Worm (Caenorhabditis elegans) whole organism, L1 larva: ENCODE data around the gene C16D9.1.
A peak's percentile ranks its signal among the peaks of the same experiment; 100 is the strongest.

Experiments used
- C16A3.4 ChIP-seq: fragments of 150-350 bp; optimal IDR thresholded peaks from 2 replicates; lab custom pipeline; 2014; ENCODE audit warnings: missing biosample characterization, missing genetic modification characterization
- C34B4.2 ChIP-seq: sonication (generic microtip); optimal IDR thresholded peaks from 2 replicates; lab custom pipeline; 2017; ENCODE audit warnings: mild to moderate bottlenecking, missing genetic modification characterization, missing compliant biosample characterization
- Y116A8C.19 ChIP-seq: sonication (generic microtip); optimal IDR thresholded peaks from 2 replicates; lab custom pipeline; 2016; ENCODE audit warnings: missing compliant biosample characterization, missing genetic modification characterization, borderline replicate concordance
- aha-1 ChIP-seq: fragments of 150-350 bp; optimal IDR thresholded peaks from 2 replicates; lab custom pipeline; 2014; ENCODE audit warnings: missing biosample characterization, missing genetic modification characterization
- aly-2 ChIP-seq: fragments of 150-350 bp; optimal IDR thresholded peaks from 2 replicates; lab custom pipeline; 2014; ENCODE audit warnings: missing biosample characterization, missing genetic modification characterization
- ceh-8 ChIP-seq: fragments of 200-800 bp; sonication (Bioruptor generic); optimal IDR thresholded peaks from 2 replicates; lab custom pipeline; 2018; ENCODE audit warnings: mild to moderate bottlenecking, missing genetic modification characterization, moderate library complexity, missing compliant biosample characterization
- ceh-90 ChIP-seq: sonication (generic microtip); optimal IDR thresholded peaks from 2 replicates; lab custom pipeline; 2016; ENCODE audit warnings: missing genetic modification characterization, missing compliant biosample characterization
- efl-1 ChIP-seq, 4 experiments: fragments of 150-350 bp; optimal IDR thresholded peaks in 3 of 4; peaks in 1 of 4; 1 replicate in 1 of 4; 2 replicates in 3 of 4; lab custom pipeline; 2014; ENCODE audit warnings: missing biosample characterization in 2 of 4, missing genetic modification characterization in 2 of 4, missing genetic modification reagents in 2 of 4
- efl-3 ChIP-seq: fragments of 200-800 bp; sonication (Bioruptor generic); optimal IDR thresholded peaks from 2 replicates; lab custom pipeline; 2018; ENCODE audit warnings: mild to moderate bottlenecking, missing genetic modification characterization, missing compliant biosample characterization
- elt-2 ChIP-seq: sonication (generic microtip); optimal IDR thresholded peaks from 2 replicates; lab custom pipeline; 2016; ENCODE audit warnings: missing genetic modification characterization, mild to moderate bottlenecking, inconsistent platforms, missing compliant biosample characterization, missing genetic modification reagents
- elt-3 ChIP-seq, 6 experiments: fragments of 150-350 bp in 1 of 6; sonication (generic microtip); optimal IDR thresholded peaks; 2 replicates each; lab custom pipeline; 2017 to 2018; ENCODE audit warnings: missing biosample characterization in 6 of 6, missing genetic modification characterization in 6 of 6, inconsistent platforms in 1 of 6
- fkh-10 ChIP-seq: sonication (generic microtip); optimal IDR thresholded peaks from 2 replicates; lab custom pipeline; 2017; ENCODE audit warnings: missing biosample characterization, missing genetic modification reagents, missing genetic modification characterization
- hlh-17 ChIP-seq: fragments of 200-800 bp; sonication (Bioruptor generic); optimal IDR thresholded peaks from 2 replicates; lab custom pipeline; 2018; ENCODE audit warnings: missing genetic modification characterization, mild to moderate bottlenecking, missing compliant biosample characterization, moderate library complexity, borderline replicate concordance
- hpl-2 ChIP-seq: fragments of 150-350 bp; optimal IDR thresholded peaks from 2 replicates; lab custom pipeline; 2014; ENCODE audit warnings: missing biosample characterization, missing genetic modification reagents, missing genetic modification characterization
- irx-1 ChIP-seq: sonication (generic microtip); optimal IDR thresholded peaks from 2 replicates; lab custom pipeline; 2016; ENCODE audit warnings: missing genetic modification characterization, missing compliant biosample characterization
- jun-1 ChIP-seq: fragments of 150-350 bp; optimal IDR thresholded peaks from 2 replicates; lab custom pipeline; 2014; ENCODE audit warnings: missing biosample characterization, missing genetic modification reagents, missing genetic modification characterization
- lin-35 ChIP-seq, 2 experiments: fragments of 150-350 bp; optimal IDR thresholded peaks; 2 replicates each; lab custom pipeline; 2014; ENCODE audit warnings: missing biosample characterization in 2 of 2, missing genetic modification characterization in 2 of 2, missing genetic modification reagents in 2 of 2
- lin-39 ChIP-seq: fragments of 150-350 bp; optimal IDR thresholded peaks from 2 replicates; lab custom pipeline; 2014; ENCODE audit warnings: missing biosample characterization, missing genetic modification reagents, missing genetic modification characterization
- mef-2 ChIP-seq: fragments of 150-350 bp; optimal IDR thresholded peaks from 2 replicates; lab custom pipeline; 2014; ENCODE audit warnings: missing biosample characterization, missing genetic modification characterization
- nhr-11 ChIP-seq: fragments of 150-350 bp; optimal IDR thresholded peaks from 2 replicates; lab custom pipeline; 2014; ENCODE audit warnings: missing biosample characterization, missing genetic modification characterization
- nhr-19 ChIP-seq: fragments of 200-800 bp; sonication (Bioruptor generic); conservative IDR thresholded peaks from 2 replicates; pipeline ENCODE4 v1.3.6; 2022; ENCODE audit warnings: missing genetic modification characterization, missing compliant biosample characterization
- nhr-237 ChIP-seq: fragments of 150-350 bp; optimal IDR thresholded peaks from 2 replicates; lab custom pipeline; 2014; ENCODE audit warnings: missing biosample characterization, missing genetic modification characterization
- nhr-77 ChIP-seq: fragments of 150-350 bp; optimal IDR thresholded peaks from 2 replicates; lab custom pipeline; 2014; ENCODE audit warnings: missing biosample characterization, missing genetic modification characterization
- nhr-84 ChIP-seq: sonication (generic microtip); optimal IDR thresholded peaks from 2 replicates; lab custom pipeline; 2017; ENCODE audit warnings: missing biosample characterization, missing genetic modification characterization
- pag-3 ChIP-seq: sonication (generic microtip); optimal IDR thresholded peaks from 2 replicates; lab custom pipeline; 2017; ENCODE audit warnings: missing genetic modification characterization, mild to moderate bottlenecking, missing compliant biosample characterization, antibody characterized with exemption, borderline replicate concordance; ENCODE audit not compliant: insufficient read depth
- skn-1 ChIP-seq: fragments of 150-350 bp; optimal IDR thresholded peaks from 2 replicates; lab custom pipeline; 2014; ENCODE audit warnings: missing biosample characterization, missing genetic modification characterization
- sptf-1 ChIP-seq: fragments of 150-350 bp; optimal IDR thresholded peaks from 2 replicates; lab custom pipeline; 2014; ENCODE audit warnings: missing biosample characterization, missing genetic modification characterization
- sup-37 ChIP-seq: fragments of 200-800 bp; sonication (Bioruptor generic); optimal IDR thresholded peaks from 2 replicates; lab custom pipeline; 2018; ENCODE audit warnings: mild to moderate bottlenecking, missing genetic modification characterization, missing compliant biosample characterization
- tbx-2 ChIP-seq: sonication (generic microtip); optimal IDR thresholded peaks from 2 replicates; lab custom pipeline; 2016; ENCODE audit warnings: missing genetic modification characterization, missing compliant biosample characterization
- unc-130 ChIP-seq: fragments of 150-350 bp; optimal IDR thresholded peaks from 2 replicates; lab custom pipeline; 2017; ENCODE audit warnings: missing biosample characterization, missing genetic modification characterization, inconsistent platforms
- unc-98 ChIP-seq: fragments of 200-800 bp; sonication (Bioruptor generic); IDR thresholded peaks from 2 replicates; pipeline ENCODE4 v1.3.6; 2022; ENCODE audit warnings: missing genetic modification characterization, missing compliant biosample characterization
- xbp-1 ChIP-seq: sonication (generic microtip); optimal IDR thresholded peaks from 2 replicates; lab custom pipeline; 2016; ENCODE audit warnings: missing genetic modification characterization, missing compliant biosample characterization
- zag-1 ChIP-seq: fragments of 150-350 bp; optimal IDR thresholded peaks from 2 replicates; lab custom pipeline; 2014; ENCODE audit warnings: missing biosample characterization, missing genetic modification characterization

The C16D9.1 gene

ce11 chrV:8271995-8272394 lies 12.9 kb downstream of the C16D9.1 start, which contains the start of gene asp-5:
Gene asp-5 (plus strand): TSS chrV:8272385.
- TF ChIP-seq lin-35 (GFP tag; optimal IDR thresholded peaks at IDR 0.05; lab: Kevin White, UChicago) (peak in 1 of 2 experiments; percentile 11), elt-2 (tag; lab: Kevin White, UChicago) (peak; percentile 76), fkh-10 (no peak), jun-1 (tag; lab: Kevin White, UChicago) (no peak), C34B4.2 (tag; lab: Kevin White, UChicago) (no peak), nhr-11 (tag; lab: Kevin White, UChicago) (no peak), elt-3 (tag; optimal IDR thresholded peaks at IDR 0.05; lab: Kevin White, UChicago) (no peak), aha-1 (tag; lab: Kevin White, UChicago) (no peak), efl-3 (GFP tag; lab: Kevin White, UChicago) (no peak), lin-39 (tag; lab: Kevin White, UChicago) (no peak)

- TF ChIP-seq hlh-17 (GFP tag; lab: Kevin White, UChicago) (no peak), nhr-237 (tag; lab: Kevin White, UChicago) (no peak), elt-3 (tag; optimal IDR thresholded peaks at IDR 0.05; lab: Kevin White, UChicago) (no peak), aly-2 (tag; lab: Kevin White, UChicago) (no peak), nhr-84 (no peak), tbx-2 (tag; lab: Kevin White, UChicago) (no peak)
- TF ChIP-seq, all 84 proteins: peak for 0
Observed at ce11 chrV:8278830-8279229, 19.7 kb downstream of the C16D9.1 start, which contains the start of gene str-136. Gene str-136 (minus strand): TSS chrV:8278930.

- no peak for TF ChIP-seq Y116A8C.19
- TF ChIP-seq C16A3.4 (tag; lab: Kevin White, UChicago) = no peak
- TF ChIP-seq efl-1 (optimal IDR thresholded peaks at IDR 0.05; lab: Kevin White, UChicago) = no peak
- peak in 1 of 2 experiments; percentile 89 for TF ChIP-seq efl-1 (GFP tag; optimal IDR thresholded peaks at IDR 0.05 in 1 of 2; lab: Kevin White, UChicago)
- no peak for TF ChIP-seq fkh-10
- no peak for TF ChIP-seq nhr-11 (tag; lab: Kevin White, UChicago)
- no peak for TF ChIP-seq pag-3 (tag; lab: Kevin White, UChicago)
- TF ChIP-seq nhr-77 (tag; lab: Kevin White, UChicago) = no peak
- no peak for TF ChIP-seq skn-1 (tag; lab: Kevin White, UChicago)
Observed at ce11 chrV:8280770-8281169, 21.7 kb downstream of the C16D9.1 start, which contains the start of gene str-135. Gene str-135 (minus strand): TSS chrV:8280870.

- TF ChIP-seq mef-2 (tag; lab: Kevin White, UChicago) = no peak
- no peak for TF ChIP-seq unc-98 (GFP tag; lab: Robert Waterston, UW)
- TF ChIP-seq efl-1 (optimal IDR thresholded peaks at IDR 0.05; lab: Kevin White, UChicago) = no peak
- TF ChIP-seq efl-1 (GFP tag; optimal IDR thresholded peaks at IDR 0.05 in 1 of 2; lab: Kevin White, UChicago) = peak in 1 of 2 experiments; percentile 89
- no peak for TF ChIP-seq sptf-1
- TF ChIP-seq sup-37 (GFP tag; lab: Kevin White, UChicago) = no peak
- TF ChIP-seq pag-3 (tag; lab: Kevin White, UChicago) = no peak
- TF ChIP-seq nhr-19 (GFP tag; lab: Robert Waterston, UW) = no peak
- no peak for TF ChIP-seq elt-2 (tag; lab: Kevin White, UChicago)
- no peak for TF ChIP-seq ceh-90 (tag; lab: Kevin White, UChicago)
Observed at ce11 chrV:8281646-8282045, 22.5 kb downstream of the C16D9.1 start.

ce11 chrV:8282933-8283332 lies 23.8 kb downstream of the C16D9.1 start:
- TF ChIP-seq unc-130 (tag; lab: Kevin White, UChicago) (no peak), xbp-1 (tag; lab: Kevin White, UChicago) (no peak), efl-1 (optimal IDR thresholded peaks at IDR 0.05; lab: Kevin White, UChicago) (no peak), efl-1 (GFP tag; optimal IDR thresholded peaks at IDR 0.05 in 1 of 2; lab: Kevin White, UChicago) (peak in 1 of 2 experiments; percentile 24)

ce11 chrV:8284800-8285199 lies 25.7 kb downstream of the C16D9.1 start, which contains the start of gene slc-17.5:
Gene slc-17.5 (minus strand): TSS chrV:8284900.
- TF ChIP-seq irx-1 (tag; lab: Kevin White, UChicago) (no peak), ceh-8 (no peak), jun-1 (tag; lab: Kevin White, UChicago) (no peak), efl-1 (optimal IDR thresholded peaks at IDR 0.05; lab: Kevin White, UChicago) (no peak), efl-1 (GFP tag; optimal IDR thresholded peaks at IDR 0.05 in 1 of 2; lab: Kevin White, UChicago) (no peak), hpl-2 (GFP tag; lab: Kevin White, UChicago) (no peak), zag-1 (tag; lab: Kevin White, UChicago) (no peak)
